Worm (Caenorhabditis elegans): ENCODE data around the gene F22F7.8.
"Not testable (repeated sequence)": the region's sequence is repeated elsewhere in the genome, so short reads cannot be mapped to it uniquely, and the experiment has no call there.

Gene F22F7.8

ce11 chrV:2095204-2095603 is 26.6 kb downstream of the F22F7.8 start, which contains the start of gene F36F12.2:
Gene F36F12.2, minus strand, starts transcription at chrV:2095304.
- TF ChIP-seq bed-3 (GFP tag; optimal IDR thresholded peaks at IDR 0.05) (no peak), nhr-28 (tag; optimal IDR thresholded peaks at IDR 0.05) (no peak), zip-8 (tag; optimal IDR thresholded peaks at IDR 0.05) (no peak), M03D4.4 (tag; optimal IDR thresholded peaks at IDR 0.05) (no peak), nhr-237 (tag; optimal IDR thresholded peaks at IDR 0.05) (no peak), flh-1 (GFP tag; optimal IDR thresholded peaks at IDR 0.05) (no peak), ceh-39 (tag; optimal IDR thresholded peaks at IDR 0.05) (no peak), unc-120 (tag; optimal IDR thresholded peaks at IDR 0.05; ENCODE audit: poor library complexity, severe bottlenecking) (no peak), snpc-4 (tag; optimal IDR thresholded peaks at IDR 0.05) (no peak), lin-32 (GFP tag; optimal IDR thresholded peaks at IDR 0.05) (no peak), elt-3 (tag; optimal IDR thresholded peaks at IDR 0.05) (no peak), tbx-8 (GFP tag; optimal IDR thresholded peaks at IDR 0.05) (no peak), sptf-1 (tag; optimal IDR thresholded peaks at IDR 0.05) (no peak), cnd-1 (tag; optimal IDR thresholded peaks at IDR 0.05) (no peak), ham-2 (GFP tag; optimal IDR thresholded peaks at IDR 0.05) (no peak), ceh-83 (GFP tag; optimal IDR thresholded peaks at IDR 0.05) (no peak), lsy-2 (tag; optimal IDR thresholded peaks at IDR 0.05) (no peak), sem-2 (GFP tag; optimal IDR thresholded peaks at IDR 0.05) (no peak), nhr-2 (tag; optimal IDR thresholded peaks at IDR 0.05) (no peak), mab-5 (tag; optimal IDR thresholded peaks at IDR 0.05) (no peak)

- not testable (repeated sequence) for TF ChIP-seq ces-1 (GFP tag; optimal IDR thresholded peaks at IDR 0.05); unc-39 (tag; optimal IDR thresholded peaks at IDR 0.05); hlh-1 (tag; optimal IDR thresholded peaks at IDR 0.05)
Measured at ce11 chrV:2090321-2090720, 31.4 kb downstream of the F22F7.8 start, which contains the start of gene ztf-28. Gene ztf-28, plus strand, starts transcription at chrV:2090669.

- TF ChIP-seq nhr-2, lin-13, ceh-39 (tag; optimal IDR thresholded peaks at IDR 0.05): not testable (repeated sequence)
Measured at ce11 chrV:2085745-2086267, 36.0 kb downstream of the F22F7.8 start, which contains the start of gene F36F12.3. Gene F36F12.3, plus strand, starts transcription at chrV:2085795.

ce11 chrV:2083869-2084268 is 37.9 kb downstream of the F22F7.8 start:
- TF ChIP-seq sem-2 (GFP tag; optimal IDR thresholded peaks at IDR 0.05), result no peak
- TF ChIP-seq drap-1 (GFP tag; optimal IDR thresholded peaks at IDR 0.05), result no peak
- no peak for TF ChIP-seq nhr-2 (tag; optimal IDR thresholded peaks at IDR 0.05)
- no peak for TF ChIP-seq M03D4.4 (tag; optimal IDR thresholded peaks at IDR 0.05)

ce11 chrV:2081894-2082293 is 39.9 kb downstream of the F22F7.8 start:
- TF ChIP-seq nhr-2 (tag; optimal IDR thresholded peaks at IDR 0.05) (no peak), hlh-1 (tag; optimal IDR thresholded peaks at IDR 0.05) (peak; percentile 64)

ce11 chrV:2081269-2081668 is 40.5 kb downstream of the F22F7.8 start:
- TF ChIP-seq flh-1 (GFP tag; optimal IDR thresholded peaks at IDR 0.05) (no peak), mep-1 (tag; optimal IDR thresholded peaks at IDR 0.05) (no peak), unc-39 (tag; optimal IDR thresholded peaks at IDR 0.05) (no peak), nhr-28 (tag; optimal IDR thresholded peaks at IDR 0.05) (no peak), M03D4.4 (tag; optimal IDR thresholded peaks at IDR 0.05) (no peak), ham-2 (GFP tag; optimal IDR thresholded peaks at IDR 0.05) (no peak), sptf-1 (tag; optimal IDR thresholded peaks at IDR 0.05) (no peak), elt-3 (tag; optimal IDR thresholded peaks at IDR 0.05) (no peak), hlh-1 (tag; optimal IDR thresholded peaks at IDR 0.05) (no peak), zip-8 (tag; optimal IDR thresholded peaks at IDR 0.05) (no peak), ceh-83 (GFP tag; optimal IDR thresholded peaks at IDR 0.05) (no peak), nhr-76 (tag; optimal IDR thresholded peaks at IDR 0.05) (no peak), nhr-237 (tag; optimal IDR thresholded peaks at IDR 0.05) (no peak), blmp-1 (tag; optimal IDR thresholded peaks at IDR 0.05) (no peak), lin-13 (tag; optimal IDR thresholded peaks at IDR 0.05) (no peak), lin-32 (GFP tag; optimal IDR thresholded peaks at IDR 0.05) (no peak), mab-5 (tag; optimal IDR thresholded peaks at IDR 0.05) (no peak), pha-4 (tag; optimal IDR thresholded peaks at IDR 0.05) (no peak), nhr-2 (tag; optimal IDR thresholded peaks at IDR 0.05) (no peak), lsy-2 (tag; optimal IDR thresholded peaks at IDR 0.05) (no peak)

Measured in whole organism, mixed stage, embryonic.